Worm (Caenorhabditis elegans): Measurements from ENCODE around the gene dro-1.

dro-1 gene

DNA sequence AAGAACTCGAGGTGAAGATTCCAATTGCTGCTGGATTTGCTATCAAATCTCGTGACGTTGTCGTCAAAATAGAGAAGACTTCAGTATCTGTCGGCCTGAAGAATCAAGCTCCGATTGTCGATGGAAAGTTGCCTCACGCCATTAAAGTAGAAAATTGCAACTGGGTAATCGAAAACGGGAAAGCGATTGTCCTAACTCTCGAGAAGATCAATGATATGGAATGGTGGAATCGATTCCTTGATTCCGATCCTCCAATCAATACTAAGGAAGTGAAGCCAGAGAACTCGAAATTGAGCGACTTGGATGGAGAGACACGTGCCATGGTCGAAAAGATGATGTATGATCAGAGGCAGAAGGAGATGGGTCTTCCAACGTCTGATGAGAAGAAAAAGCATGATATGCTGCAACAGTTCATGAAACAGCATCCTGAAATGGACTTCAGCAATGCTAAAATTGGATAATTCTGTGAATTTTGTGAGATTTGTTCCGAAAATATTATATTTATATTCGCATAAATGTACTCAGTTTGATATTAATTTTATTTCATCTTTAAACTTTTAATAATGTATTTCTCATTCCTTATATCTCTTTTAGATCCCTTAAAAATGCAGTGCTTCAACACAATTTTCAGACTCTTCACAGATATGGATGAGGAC, at the start of gene dro-1:
dro-1 (plus strand) TSS at position 606 of the 656 bp plus-strand sequence.
- no peak for TF ChIP-seq flt-1 (GFP tag; IDR thresholded peaks at IDR 0.05)
- TF ChIP-seq hmg-4 (GFP tag; optimal IDR thresholded peaks at IDR 0.05) = no peak
- no peak for TF ChIP-seq F13C5.2 (tag; optimal IDR thresholded peaks at IDR 0.05)
- no peak for TF ChIP-seq hnd-1 (tag; optimal IDR thresholded peaks at IDR 0.05)
- TF ChIP-seq ceh-36 (tag; optimal IDR thresholded peaks at IDR 0.05) = no peak
- TF ChIP-seq aly-1 (tag; optimal IDR thresholded peaks at IDR 0.05) = no peak
- TF ChIP-seq tbx-37 (GFP tag; conservative IDR thresholded peaks at IDR 0.05) = no peak

DNA sequence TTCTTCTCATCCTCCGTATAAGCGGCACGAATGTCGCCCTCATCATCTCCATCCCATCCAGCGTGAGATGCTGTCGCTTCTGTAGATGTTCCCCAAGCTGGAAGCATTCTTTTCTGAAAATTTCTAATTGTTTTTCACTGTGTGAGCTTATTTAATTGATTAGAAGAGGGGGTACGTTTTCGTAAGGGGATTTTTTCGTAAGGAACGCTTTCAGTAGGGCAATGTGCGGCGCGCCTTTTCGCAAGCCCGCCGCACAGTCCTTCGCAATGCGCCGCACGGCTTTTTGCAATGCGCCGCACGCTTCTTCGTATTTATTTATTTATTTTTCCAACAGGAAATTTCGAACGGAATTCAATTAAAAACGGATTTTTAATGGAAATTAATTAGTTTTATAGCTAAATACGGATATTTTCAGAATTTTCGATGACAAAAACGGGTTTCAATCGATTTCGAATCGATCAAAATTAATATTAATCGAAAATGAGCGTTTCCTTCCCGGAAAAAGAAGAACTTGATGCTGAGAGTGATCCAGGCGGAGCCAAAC, 49.4 kb upstream of the dro-1 start, which contains the start of gene set-25:
set-25 (minus strand) TSS at position 120 of the 544 bp plus-strand sequence.
- TF ChIP-seq tbx-11 (GFP tag; IDR thresholded peaks at IDR 0.05) (peak; percentile 51; the same call in 1 of the 2 replicates), sea-1 (GFP tag; conservative IDR thresholded peaks at IDR 0.05) (peak; percentile 53; the same call in 1 of the 2 replicates), ceh-13 (GFP tag; optimal IDR thresholded peaks at IDR 0.05) (peak; percentile 14), pes-1 (GFP tag; IDR thresholded peaks at IDR 0.05) (peak; percentile 80), scrt-1 (GFP tag; IDR thresholded peaks at IDR 0.05) (peak; percentile 47; the same call in 1 of the 2 replicates)

- TF ChIP-seq scrt-1 (GFP tag; IDR thresholded peaks at IDR 0.05) = peak; percentile 84
- TF ChIP-seq flt-1 (GFP tag; IDR thresholded peaks at IDR 0.05) = peak; percentile 73
- peak; percentile 87 for TF ChIP-seq sea-1 (GFP tag; conservative IDR thresholded peaks at IDR 0.05)
- TF ChIP-seq tbx-11 (GFP tag; IDR thresholded peaks at IDR 0.05) = peak; percentile 83
- peak; percentile 83 for TF ChIP-seq pes-1 (GFP tag; IDR thresholded peaks at IDR 0.05)
- peak; percentile 75; the same call in 1 of the 2 replicates for TF ChIP-seq tbx-37 (GFP tag; conservative IDR thresholded peaks at IDR 0.05)
These were observed 46.1 kb upstream of the dro-1 start, which contains the start of gene npp-18 for ce11 chrIII:13296289-13296874. Gene npp-18, plus strand, starts transcription at chrIII:13296853.

- TF ChIP-seq aly-1 (tag; optimal IDR thresholded peaks at IDR 0.05) = peak; percentile 12
- TF ChIP-seq tbx-11 (GFP tag; IDR thresholded peaks at IDR 0.05) = no peak
- no peak for TF ChIP-seq pes-1 (GFP tag; IDR thresholded peaks at IDR 0.05)
- TF ChIP-seq tra-4 (tag; optimal IDR thresholded peaks at IDR 0.05) = peak; percentile 46
- peak; percentile 32 for TF ChIP-seq ama-1 (optimal IDR thresholded peaks at IDR 0.05)
- TF ChIP-seq ceh-36 (tag; optimal IDR thresholded peaks at IDR 0.05) = no peak
These were observed 43.6 kb upstream of the dro-1 start, which contains the start of gene pgm-2 for ce11 chrIII:13298722-13299431. Gene pgm-2, plus strand, starts transcription at chrIII:13299378.

- TF ChIP-seq sea-1 (GFP tag; conservative IDR thresholded peaks at IDR 0.05) (no peak), ceh-13 (GFP tag; optimal IDR thresholded peaks at IDR 0.05) (no peak), tbx-11 (GFP tag; IDR thresholded peaks at IDR 0.05) (no peak), scrt-1 (GFP tag; IDR thresholded peaks at IDR 0.05) (no peak)
These were observed 40.5 kb upstream of the dro-1 start for ce11 chrIII:13301983-13302382.

DNA sequence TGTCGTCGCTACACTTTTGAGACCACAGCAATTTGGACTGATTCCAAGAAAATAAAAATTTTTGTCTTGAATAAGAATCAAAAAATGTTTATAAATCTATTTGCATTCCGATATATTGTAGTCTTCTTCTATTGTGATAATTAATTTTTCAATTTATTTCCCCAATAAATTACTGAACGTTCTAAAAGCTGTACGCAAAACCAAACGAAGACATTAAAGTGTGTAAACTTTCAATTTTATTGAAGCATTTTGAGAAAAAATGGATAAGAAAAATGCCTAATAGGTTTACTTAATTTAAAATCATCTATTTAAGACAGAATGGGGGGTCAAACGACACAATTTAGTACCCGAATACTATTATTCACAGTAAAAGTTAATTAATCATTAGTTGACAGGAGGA, 39.9 kb upstream of the dro-1 start:
- TF ChIP-seq F13C5.2 (tag; optimal IDR thresholded peaks at IDR 0.05) = no peak
- TF ChIP-seq hmg-4 (GFP tag; optimal IDR thresholded peaks at IDR 0.05) = no peak
- no peak for TF ChIP-seq tbx-37 (GFP tag; conservative IDR thresholded peaks at IDR 0.05)
- TF ChIP-seq hmbx-1 (tag; optimal IDR thresholded peaks at IDR 0.05) = no peak
- no peak for TF ChIP-seq ama-1 (optimal IDR thresholded peaks at IDR 0.05)
- no peak for TF ChIP-seq hnd-1 (tag; optimal IDR thresholded peaks at IDR 0.05)

- no peak for TF ChIP-seq ceh-36 (tag; optimal IDR thresholded peaks at IDR 0.05)
These were observed 36.9 kb upstream of the dro-1 start for ce11 chrIII:13305537-13305936.

DNA sequence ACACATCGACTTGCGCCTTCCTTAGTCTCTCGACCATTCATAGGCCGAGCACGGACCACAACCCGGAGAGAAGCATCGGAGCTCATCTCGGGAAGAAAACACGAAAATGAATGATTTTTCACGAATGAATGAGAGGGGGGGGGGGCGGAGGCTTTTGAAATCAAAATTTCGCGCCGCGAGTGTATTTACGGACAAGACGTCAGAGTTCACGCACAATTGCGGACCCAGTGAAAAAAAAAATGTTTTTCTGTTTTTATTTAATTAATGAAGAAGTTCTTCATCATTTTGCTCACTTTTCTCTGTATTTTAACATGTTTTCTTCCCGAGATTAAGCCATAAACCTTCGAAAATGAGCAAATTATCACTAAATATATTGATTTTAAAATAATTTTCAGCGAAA, 35.4 kb upstream of the dro-1 start, which contains the start of the genes klp-19 and slc-36.1:
klp-19 (minus strand) TSS at position 153 of the 400 bp plus-strand sequence.
slc-36.1 (plus strand) TSS at position 396 of the 400 bp plus-strand sequence.
- TF ChIP-seq pes-1 (GFP tag; IDR thresholded peaks at IDR 0.05) (no peak), F13C5.2 (tag; optimal IDR thresholded peaks at IDR 0.05) (peak; percentile 19)

- no peak for TF ChIP-seq sea-1 (GFP tag; conservative IDR thresholded peaks at IDR 0.05)
- TF ChIP-seq aly-1 (tag; optimal IDR thresholded peaks at IDR 0.05) = no peak
- TF ChIP-seq ceh-36 (tag; optimal IDR thresholded peaks at IDR 0.05) = no peak
- no peak for TF ChIP-seq flt-1 (GFP tag; IDR thresholded peaks at IDR 0.05)
- no peak for TF ChIP-seq tbx-37 (GFP tag; conservative IDR thresholded peaks at IDR 0.05)
- TF ChIP-seq ama-1 (optimal IDR thresholded peaks at IDR 0.05) = no peak
- TF ChIP-seq ceh-13 (GFP tag; optimal IDR thresholded peaks at IDR 0.05) = no peak
- TF ChIP-seq ets-7 (tag; optimal IDR thresholded peaks at IDR 0.05) = no peak
- TF ChIP-seq B0310.2 (tag; optimal IDR thresholded peaks at IDR 0.05) = no peak
- no peak for TF ChIP-seq F13C5.2 (tag; optimal IDR thresholded peaks at IDR 0.05)
- no peak for TF ChIP-seq tra-4 (tag; optimal IDR thresholded peaks at IDR 0.05)
- TF ChIP-seq tbx-11 (GFP tag; IDR thresholded peaks at IDR 0.05) = no peak
These were observed 31.9 kb upstream of the dro-1 start for ce11 chrIII:13310552-13310951.

All from whole organism, early embryonic.